Fruit fly (Drosophila melanogaster) whole organism, embryonic: ENCODE measurements around the gene CG42795.

Experiments used
- Antp ChIP-seq: fragments of 200-800 bp; sonication (Bioruptor generic); optimal IDR thresholded peaks from 3 replicates; lab custom pipeline; 2016; ENCODE audit warnings: missing biosample characterization, missing genetic modification characterization
- Awh ChIP-seq: fragments of 200-800 bp; sonication (Bioruptor generic); IDR thresholded peaks from 2 replicates; pipeline ENCODE4, ENCODE4 v1.3.6; 2022; ENCODE audit warnings: missing biosample characterization, missing genetic modification characterization
- CG10147 ChIP-seq: fragments of 200-800 bp; sonication (Bioruptor generic); optimal IDR thresholded peaks from 2 replicates; lab custom pipeline; 2019; ENCODE audit warnings: missing biosample characterization, mild to moderate bottlenecking, missing genetic modification characterization, moderate library complexity
- CG1024 ChIP-seq: fragments of 200-800 bp; sonication (Bioruptor generic); IDR thresholded peaks from 2 replicates; pipeline ENCODE4 v1.3.6; 2022; ENCODE audit warnings: missing biosample characterization, missing genetic modification characterization
- CG10543 ChIP-seq: fragments of 200-800 bp; sonication (Bioruptor generic); optimal IDR thresholded peaks from 3 replicates; lab custom pipeline; 2017; ENCODE audit warnings: missing biosample characterization, mild to moderate bottlenecking, missing genetic modification characterization, moderate library complexity
- CG10654 ChIP-seq: fragments of 200-800 bp; sonication (Bioruptor generic); optimal IDR thresholded peaks from 2 replicates; lab custom pipeline; 2016; ENCODE audit warnings: missing biosample characterization, missing genetic modification characterization
- CG10979 ChIP-seq: fragments of 200-800 bp; sonication (Bioruptor generic); optimal IDR thresholded peaks from 2 replicates; lab custom pipeline; 2018; ENCODE audit warnings: missing biosample characterization, mild to moderate bottlenecking, missing genetic modification characterization, moderate library complexity
- CG11085 ChIP-seq: fragments of 200-800 bp; sonication (Bioruptor generic); IDR thresholded peaks from 2 replicates; pipeline ENCODE4 v1.3.6; 2022; ENCODE audit warnings: missing biosample characterization, missing genetic modification characterization
- CG12155 ChIP-seq: fragments of 200-800 bp; sonication (Bioruptor generic); optimal IDR thresholded peaks from 3 replicates; lab custom pipeline; 2016; ENCODE audit warnings: missing biosample characterization, missing genetic modification characterization
- CG13624 ChIP-seq: fragments of 200-800 bp; sonication (Bioruptor generic); optimal IDR thresholded peaks from 2 replicates; lab custom pipeline; 2016; ENCODE audit warnings: missing biosample characterization, missing genetic modification characterization
- CG14965 ChIP-seq: fragments of 200-800 bp; sonication (Bioruptor generic); optimal IDR thresholded peaks from 2 replicates; lab custom pipeline; 2016; ENCODE audit warnings: missing biosample characterization, missing genetic modification characterization, borderline replicate concordance
- CG16779 ChIP-seq: fragments of 200-800 bp; sonication (Bioruptor generic); IDR thresholded peaks from 2 replicates; pipeline ENCODE4 v1.3.6; 2022; ENCODE audit warnings: missing biosample characterization, missing genetic modification characterization
- CG18619 ChIP-seq: fragments of 200-800 bp; sonication (Bioruptor generic); optimal IDR thresholded peaks from 3 replicates; lab custom pipeline; 2017; ENCODE audit warnings: missing biosample characterization, mild to moderate bottlenecking, missing genetic modification characterization
- CG2129 ChIP-seq: fragments of 200-800 bp; sonication (Bioruptor generic); IDR thresholded peaks from 2 replicates; pipeline ENCODE4 v1.3.6; 2022; ENCODE audit warnings: missing biosample characterization, missing genetic modification characterization; ENCODE audit not compliant: partially characterized antibody
- CG3065 ChIP-seq: fragments of 200-800 bp; sonication (Bioruptor generic); optimal IDR thresholded peaks from 2 replicates; lab custom pipeline; 2016; ENCODE audit warnings: missing biosample characterization, missing genetic modification characterization
- CG32532 ChIP-seq: fragments of 200-800 bp; sonication (Bioruptor generic); IDR thresholded peaks from 2 replicates; pipeline ENCODE4 v1.3.6; 2022; ENCODE audit warnings: missing biosample characterization, missing genetic modification characterization
- CG33557 ChIP-seq: fragments of 200-800 bp; sonication (Bioruptor generic); optimal IDR thresholded peaks from 2 replicates; lab custom pipeline; 2019; ENCODE audit warnings: missing biosample characterization, mild to moderate bottlenecking, missing genetic modification characterization, moderate library complexity
- CG7786 ChIP-seq: fragments of 200-800 bp; sonication (Bioruptor generic); optimal IDR thresholded peaks from 2 replicates; lab custom pipeline; 2016; ENCODE audit warnings: missing biosample characterization, missing genetic modification characterization
- CG7987 ChIP-seq: fragments of 200-800 bp; sonication (Bioruptor generic); optimal IDR thresholded peaks from 2 replicates; lab custom pipeline; 2018; ENCODE audit warnings: missing biosample characterization, mild to moderate bottlenecking, missing genetic modification characterization, moderate library complexity
- CG8388 ChIP-seq: fragments of 200-800 bp; sonication (Bioruptor generic); optimal IDR thresholded peaks from 2 replicates; lab custom pipeline; 2019; ENCODE audit warnings: missing biosample characterization, mild to moderate bottlenecking, missing genetic modification characterization, moderate library complexity
- CTCF ChIP-seq: fragments of 200-800 bp; sonication (Bioruptor generic); optimal IDR thresholded peaks from 2 replicates; lab custom pipeline; 2017; ENCODE audit warnings: missing biosample characterization, mild to moderate bottlenecking, missing genetic modification characterization, moderate library complexity
- D19B ChIP-seq: fragments of 200-800 bp; sonication (Bioruptor generic); optimal IDR thresholded peaks from 2 replicates; lab custom pipeline; 2017; ENCODE audit warnings: missing biosample characterization, mild to moderate bottlenecking, missing genetic modification characterization
- Dfd ChIP-seq, 2 experiments: fragments of >200 bp; optimal IDR thresholded peaks; 2 replicates each; lab custom pipeline; 2017; ENCODE audit warnings: missing biosample characterization in 2 of 2, missing genetic modification characterization in 2 of 2
- Elba2 ChIP-seq: fragments of 200-800 bp; sonication (Bioruptor generic); optimal IDR thresholded peaks from 3 replicates; lab custom pipeline; 2016; ENCODE audit warnings: missing biosample characterization, missing genetic modification characterization
- Fer1 ChIP-seq: fragments of 200-800 bp; sonication (Bioruptor generic); optimal IDR thresholded peaks from 2 replicates; lab custom pipeline; 2017; ENCODE audit warnings: missing biosample characterization, mild to moderate bottlenecking, missing genetic modification characterization
- Gsc ChIP-seq: fragments of 200-800 bp; sonication (Bioruptor generic); IDR thresholded peaks from 2 replicates; pipeline ENCODE4 v1.3.6; 2022; ENCODE audit warnings: missing biosample characterization, missing genetic modification characterization
- H2.0 ChIP-seq: fragments of 200-800 bp; sonication (Bioruptor generic); IDR thresholded peaks from 2 replicates; pipeline ENCODE4 v1.3.6; 2022; ENCODE audit warnings: missing biosample characterization, missing genetic modification characterization
- Hsf ChIP-seq: fragments of 200-800 bp; sonication (Bioruptor generic); optimal IDR thresholded peaks from 3 replicates; lab custom pipeline; 2016; ENCODE audit warnings: missing biosample characterization, missing genetic modification characterization
- Jarid2 ChIP-seq: fragments of 200-800 bp; sonication (Bioruptor generic); optimal IDR thresholded peaks from 3 replicates; lab custom pipeline; 2017; ENCODE audit warnings: mild to moderate bottlenecking, missing biosample characterization, missing genetic modification reagents, missing genetic modification characterization
- Mes4 ChIP-seq: fragments of 200-800 bp; sonication (Bioruptor generic); optimal IDR thresholded peaks from 2 replicates; lab custom pipeline; 2016; ENCODE audit warnings: missing biosample characterization, missing genetic modification characterization
- Pdp1 ChIP-seq, 2 experiments: fragments of 200-800 bp; sonication (Bioruptor generic); optimal IDR thresholded peaks; 3 replicates each; lab custom pipeline; 2016; ENCODE audit warnings: missing biosample characterization in 2 of 2, missing genetic modification characterization in 2 of 2, mild to moderate bottlenecking in 1 of 2, moderate library complexity in 1 of 2
- Poxn ChIP-seq: fragments of 200-800 bp; sonication (Bioruptor generic); IDR thresholded peaks from 2 replicates; pipeline ENCODE4 v1.3.6; 2022; ENCODE audit warnings: missing biosample characterization, missing genetic modification characterization
- Trl ChIP-seq, 3 experiments: fragments of >200 bp in 2 of 3; fragments of 200-800 bp in 1 of 3; sonication (Bioruptor generic) in 1 of 3; optimal IDR thresholded peaks; 2 replicates in 1 of 3; 3 replicates in 2 of 3; lab custom pipeline; 2016 to 2017; ENCODE audit warnings: missing biosample characterization in 1 of 3, missing genetic modification characterization in 1 of 3
- cad ChIP-seq: fragments of >200 bp; optimal IDR thresholded peaks from 2 replicates; lab custom pipeline; 2017; ENCODE audit warnings: missing biosample characterization, missing genetic modification characterization
- fd3F ChIP-seq: fragments of 200-800 bp; sonication (Bioruptor generic); optimal IDR thresholded peaks from 2 replicates; lab custom pipeline; 2018; ENCODE audit warnings: missing biosample characterization, mild to moderate bottlenecking, missing genetic modification characterization, moderate library complexity
- hb ChIP-seq: fragments of 200-800 bp; sonication (Bioruptor generic); IDR thresholded peaks from 3 replicates; pipeline ENCODE4 v1.3.6; 2022; ENCODE audit warnings: missing biosample characterization, missing genetic modification characterization; ENCODE audit not compliant: partially characterized antibody
- hth ChIP-seq: fragments of >200 bp; optimal IDR thresholded peaks from 2 replicates; lab custom pipeline; 2017; ENCODE audit warnings: inconsistent platforms
- kni ChIP-seq: fragments of 200-800 bp; sonication (Bioruptor generic); optimal IDR thresholded peaks from 3 replicates; lab custom pipeline; 2017; ENCODE audit warnings: mild to moderate bottlenecking, missing biosample characterization, missing genetic modification reagents, missing genetic modification characterization
- knrl ChIP-seq: fragments of 200-800 bp; sonication (Bioruptor generic); IDR thresholded peaks from 3 replicates; pipeline ENCODE4 v1.3.6; 2022; ENCODE audit warnings: missing biosample characterization, missing genetic modification characterization; ENCODE audit not compliant: partially characterized antibody
- lilli ChIP-seq: fragments of 200-800 bp; sonication (Bioruptor generic); optimal IDR thresholded peaks from 3 replicates; lab custom pipeline; 2016; ENCODE audit warnings: missing biosample characterization, missing genetic modification characterization
- nerfin-1 ChIP-seq: fragments of 200-800 bp; sonication (Bioruptor generic); optimal IDR thresholded peaks from 3 replicates; lab custom pipeline; 2019; ENCODE audit warnings: missing biosample characterization, mild to moderate bottlenecking, missing genetic modification characterization, moderate library complexity
- pan ChIP-seq, 4 experiments: fragments of >200 bp in 3 of 4; fragments of 200-800 bp in 1 of 4; sonication (Bioruptor generic) in 1 of 4; optimal IDR thresholded peaks in 3 of 4; IDR thresholded peaks in 1 of 4; 2 replicates each; pipeline versions ENCODE4 v1.3.6 to Lab custom; 2017 to 2022; ENCODE audit warnings: missing biosample characterization in 2 of 4, missing genetic modification characterization in 2 of 4, mixed read lengths in 1 of 4
- phol ChIP-seq: fragments of 200-800 bp; sonication (Bioruptor generic); optimal IDR thresholded peaks from 3 replicates; lab custom pipeline; 2018; ENCODE audit warnings: missing biosample characterization, mild to moderate bottlenecking, missing genetic modification characterization, moderate library complexity
- pita ChIP-seq: fragments of 200-800 bp; sonication (Bioruptor generic); optimal IDR thresholded peaks from 2 replicates; lab custom pipeline; 2017; ENCODE audit warnings: missing biosample characterization, mild to moderate bottlenecking, missing genetic modification characterization
- salm ChIP-seq: fragments of 200-800 bp; sonication (Bioruptor generic); optimal IDR thresholded peaks from 2 replicates; lab custom pipeline; 2018; ENCODE audit warnings: missing biosample characterization, mild to moderate bottlenecking, missing genetic modification characterization
- sc ChIP-seq, 3 experiments: fragments of >200 bp in 2 of 3; fragments of 200-800 bp in 1 of 3; sonication (Bioruptor generic) in 1 of 3; optimal IDR thresholded peaks; 2 replicates in 2 of 3; 3 replicates in 1 of 3; lab custom pipeline; 2017; ENCODE audit warnings: mild to moderate bottlenecking in 1 of 3, missing biosample characterization in 1 of 3, missing genetic modification characterization in 1 of 3, missing genetic modification reagents in 1 of 3
- sna ChIP-seq: fragments of 200-800 bp; sonication (Bioruptor generic); IDR thresholded peaks from 2 replicates; pipeline ENCODE4 v1.3.6; 2022; ENCODE audit warnings: missing biosample characterization, missing genetic modification characterization; ENCODE audit not compliant: partially characterized antibody
- tap ChIP-seq: fragments of 200-800 bp; optimal IDR thresholded peaks from 3 replicates; lab custom pipeline; 2019; ENCODE audit warnings: missing biosample characterization, mild to moderate bottlenecking, missing genetic modification characterization, moderate library complexity
- tgo ChIP-seq: fragments of 200-800 bp; sonication (Bioruptor generic); IDR thresholded peaks from 3 replicates; pipeline ENCODE4 v1.3.6; 2022; ENCODE audit warnings: missing biosample characterization, missing genetic modification characterization
- vfl ChIP-seq: fragments of 200-800 bp; sonication (Bioruptor generic); optimal IDR thresholded peaks from 2 replicates; lab custom pipeline; 2016; ENCODE audit warnings: missing biosample characterization, missing genetic modification characterization

The CG42795 gene

dm6 chr3R:10213430-10213829, 12.1 kb upstream of the CG42795 start (continued):
- TF ChIP-seq kni (no peak), vfl (GFP tag; lab: Kevin White, UChicago) (no peak), CG10147 (GFP tag; lab: Kevin White, UChicago) (no peak), knrl (GFP tag; lab: Robert Waterston, UW) (no peak), H2.0 (GFP tag; lab: Robert Waterston, UW) (peak; percentile 74), CG32532 (GFP tag; lab: Robert Waterston, UW) (no peak; the same call in 1 of the 2 replicates), CG10654 (GFP tag; lab: Kevin White, UChicago) (peak; percentile 68), CG16779 (GFP tag; lab: Robert Waterston, UW) (no peak), Pdp1 (GFP tag; optimal IDR thresholded peaks at IDR 0.05; lab: Kevin White, UChicago) (no peak), Dfd (GFP tag; optimal IDR thresholded peaks at IDR 0.05; lab: Kevin White, UChicago) (no peak), hth (lab: Kevin White, UChicago) (no peak), CG11085 (GFP tag; lab: Robert Waterston, UW) (no peak), Jarid2 (peak; percentile 40), Gsc (GFP tag; lab: Robert Waterston, UW) (peak; percentile 59), Elba2 (GFP tag; lab: Kevin White, UChicago) (no peak), CG14965 (GFP tag; lab: Kevin White, UChicago) (no peak), CG33557 (GFP tag; lab: Kevin White, UChicago) (no peak), nerfin-1 (tag; lab: Kevin White, UChicago) (no peak), CG2129 (GFP tag; lab: Robert Waterston, UW) (no peak), CG7786 (GFP tag; lab: Kevin White, UChicago) (no peak), Mes4 (GFP tag; lab: Kevin White, UChicago) (no peak), fd3F (GFP tag; lab: Kevin White, UChicago) (peak; percentile 26), CG13624 (GFP tag; lab: Kevin White, UChicago) (no peak), Awh (GFP tag; lab: Robert Waterston, UW) (peak; percentile 71; the same call in 1 of the 2 replicates), Hsf (GFP tag; lab: Kevin White, UChicago) (peak; percentile 16), Fer1 (GFP tag; lab: Kevin White, UChicago) (no peak), pita (GFP tag; lab: Kevin White, UChicago) (no peak), CG8388 (GFP tag; lab: Kevin White, UChicago) (peak; percentile 77), salm (tag; lab: Kevin White, UChicago) (peak; percentile 37), D19B (GFP tag; lab: Kevin White, UChicago) (no peak), CTCF (peak; percentile 14), CG18619 (GFP tag; lab: Kevin White, UChicago) (peak; percentile 30), Poxn (no peak), CG12155 (GFP tag; lab: Kevin White, UChicago) (peak; percentile 10), tgo (GFP tag; lab: Robert Waterston, UW) (peak; percentile 76), Antp (GFP tag; lab: Kevin White, UChicago) (no peak), CG10543 (GFP tag; lab: Kevin White, UChicago) (no peak), sc (optimal IDR thresholded peaks at IDR 0.05; lab: Kevin White, UChicago) (no peak), sc (GFP tag; optimal IDR thresholded peaks at IDR 0.05; lab: Kevin White, UChicago) (peak; percentile 59), Trl (optimal IDR thresholded peaks at IDR 0.05; lab: Kevin White, UChicago) (no peak), Trl (GFP tag; optimal IDR thresholded peaks at IDR 0.05; lab: Kevin White, UChicago) (no peak), CG1024 (GFP tag; lab: Robert Waterston, UW) (peak; percentile 64; the same call in 1 of the 2 replicates), lilli (GFP tag; lab: Kevin White, UChicago) (no peak), CG3065 (GFP tag; lab: Kevin White, UChicago) (no peak), cad (GFP tag; lab: Kevin White, UChicago) (no peak), CG7987 (no peak), sna (GFP tag; lab: Robert Waterston, UW) (no peak), phol (tag; lab: Kevin White, UChicago) (peak; percentile 83), CG10979 (peak; percentile 78), pan (optimal IDR thresholded peaks at IDR 0.05; lab: Kevin White, UChicago) (no peak), pan (GFP tag; optimal IDR thresholded peaks at IDR 0.05 in 1 of 2, IDR thresholded peaks at IDR 0.05 in 1 of 2) (peak in 1 of 2 experiments; percentile 78), hb (no peak), tap (peak; percentile 80)
